Worm (Caenorhabditis elegans) whole organism, early embryonic: ENCODE results near the gene R148.7.

Experiments used
- ama-1 ChIP-seq: fragments of 150-350 bp; optimal IDR thresholded peaks from 2 replicates; lab custom pipeline; 2014
- ceh-13 ChIP-seq: fragments of 200-800 bp; sonication (Bioruptor generic); optimal IDR thresholded peaks from 2 replicates; lab custom pipeline; 2018; ENCODE audit warnings: mild to moderate bottlenecking, missing genetic modification characterization, missing compliant biosample characterization
- flt-1 ChIP-seq: fragments of 200-800 bp; sonication (Bioruptor generic); IDR thresholded peaks from 2 replicates; pipeline ENCODE4 v1.3.6; 2022; ENCODE audit warnings: missing genetic modification characterization, missing compliant biosample characterization

DNA sequence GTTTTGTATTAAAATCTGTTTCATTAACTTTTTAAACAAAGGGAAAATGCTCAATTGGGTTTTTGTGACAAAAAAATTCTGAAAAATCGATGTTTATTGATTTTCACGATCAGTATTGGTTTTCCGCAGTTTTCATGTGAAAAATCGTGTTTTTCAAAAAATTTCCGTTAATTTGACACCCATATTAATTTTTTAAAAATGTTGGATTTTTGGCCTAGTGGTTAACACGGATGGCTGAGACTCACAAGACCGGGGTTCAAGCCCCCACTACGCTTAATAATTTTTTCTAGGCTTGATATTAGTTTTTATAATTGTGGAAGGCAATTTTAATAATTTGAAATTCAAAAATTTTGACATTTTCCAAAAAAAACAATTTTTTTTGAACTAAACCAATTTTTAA lies 7.5 kb downstream of the R148.7 start:
- TF ChIP-seq ceh-13 (GFP tag; lab: Kevin White, UChicago) (no peak), flt-1 (GFP tag; lab: Robert Waterston, UW) (no peak), ama-1 (lab: Kevin White, UChicago) (no peak)
